Worm (Caenorhabditis elegans) whole organism, L4/young adult: ENCODE data around the gene fbxa-65.

ENCODE experiments used
- W03F9.2 ChIP-seq: fragments of 150-350 bp; optimal IDR thresholded peaks from 2 replicates; lab custom pipeline; 2014; ENCODE audit warnings: missing biosample characterization, missing genetic modification characterization
- dao-5 ChIP-seq: sonication (generic microtip); optimal IDR thresholded peaks from 2 replicates; lab custom pipeline; 2016; ENCODE audit warnings: missing genotype, missing genetic modification characterization, moderate library complexity, missing compliant biosample characterization

ce11 chrV:3352925-3353324 lies 6.6 kb upstream of the fbxa-65 start, which contains the start of gene C17B7.12:
- TF ChIP-seq W03F9.2 (tag; lab: Kevin White, UChicago) = no peak
- TF ChIP-seq dao-5 (tag; lab: Kevin White, UChicago) = no peak
